Worm (Caenorhabditis elegans) whole organism, L4 larva: ENCODE data around the gene srv-24.

ENCODE experiments used
- F37D6.2 ChIP-seq: sonication (generic microtip); optimal IDR thresholded peaks from 2 replicates; lab custom pipeline; 2016; ENCODE audit warnings: mild to moderate bottlenecking, missing genetic modification characterization, missing compliant biosample characterization
- F44E2.7 ChIP-seq: fragments of 200-800 bp; sonication (Bioruptor generic); IDR thresholded peaks from 2 replicates; pipeline ENCODE4 v2.1.2; 2022; ENCODE audit warnings: missing genetic modification characterization, missing compliant biosample characterization
- T26A8.4 ChIP-seq: fragments of 200-800 bp; sonication (Bioruptor generic); IDR thresholded peaks from 2 replicates; pipeline ENCODE4 v1.3.6; 2022; ENCODE audit warnings: missing genetic modification characterization, missing compliant biosample characterization
- ama-1 ChIP-seq: fragments of 150-350 bp; optimal IDR thresholded peaks from 2 replicates; lab custom pipeline; 2014; ENCODE audit warnings: inconsistent platforms, mixed read lengths
- arid-1 ChIP-seq: fragments of 200-800 bp; sonication (Bioruptor generic); conservative IDR thresholded peaks from 2 replicates; pipeline ENCODE4 v1.3.6; 2022; ENCODE audit warnings: missing genetic modification reagents, missing genetic modification characterization, missing compliant biosample characterization
- attf-4 ChIP-seq: sonication (generic microtip); optimal IDR thresholded peaks from 3 replicates; lab custom pipeline; 2017; ENCODE audit warnings: missing biosample characterization, missing genetic modification characterization
- ceh-20 ChIP-seq: fragments of 200-800 bp; sonication (Bioruptor generic); IDR thresholded peaks from 2 replicates; pipeline ENCODE4 v1.3.6; 2022; ENCODE audit warnings: missing genetic modification reagents, missing genetic modification characterization, missing compliant biosample characterization
- ceh-28 ChIP-seq: fragments of 150-350 bp; optimal IDR thresholded peaks from 2 replicates; lab custom pipeline; 2014; ENCODE audit warnings: missing biosample characterization, missing genetic modification reagents, missing genetic modification characterization
- ceh-62 ChIP-seq: sonication (generic microtip); optimal IDR thresholded peaks from 2 replicates; lab custom pipeline; 2017; ENCODE audit warnings: missing biosample characterization, missing genetic modification characterization
- daf-16 ChIP-seq, 3 experiments: sonication (generic microtip); optimal IDR thresholded peaks; 2 replicates each; lab custom pipeline; 2016 to 2017; ENCODE audit warnings: missing genetic modification characterization in 3 of 3, missing genetic modification reagents in 3 of 3, mild to moderate bottlenecking in 2 of 3, missing compliant biosample characterization in 2 of 3, missing biosample characterization in 1 of 3, moderate library complexity in 1 of 3
- daf-19 ChIP-seq: fragments of 200-800 bp; sonication (Bioruptor generic); conservative IDR thresholded peaks from 2 replicates; pipeline ENCODE4 v1.3.6; 2022; ENCODE audit warnings: missing genetic modification characterization, missing compliant biosample characterization
- daf-8 ChIP-seq: fragments of 200-800 bp; sonication (Bioruptor generic); IDR thresholded peaks from 2 replicates; pipeline ENCODE4 v1.3.6; 2022; ENCODE audit warnings: missing genetic modification characterization, missing compliant biosample characterization
- dmd-6 ChIP-seq: fragments of 200-800 bp; sonication (Bioruptor generic); IDR thresholded peaks from 2 replicates; pipeline ENCODE4 v1.3.6; 2022; ENCODE audit warnings: missing genetic modification reagents, missing genetic modification characterization, missing compliant biosample characterization
- dmd-8 ChIP-seq: fragments of 200-800 bp; sonication (Bioruptor generic); IDR thresholded peaks from 2 replicates; pipeline ENCODE4 v1.3.6; 2022; ENCODE audit warnings: missing genetic modification characterization, missing compliant biosample characterization
- dmd-9 ChIP-seq: fragments of 200-800 bp; sonication (Bioruptor generic); IDR thresholded peaks from 2 replicates; pipeline ENCODE4 v1.3.6; 2022; ENCODE audit warnings: missing genetic modification reagents, missing genetic modification characterization, missing compliant biosample characterization
- dpl-1 ChIP-seq: fragments of 150-350 bp; optimal IDR thresholded peaks from 2 replicates; lab custom pipeline; 2014; ENCODE audit warnings: missing biosample characterization, missing genetic modification reagents, missing genetic modification characterization
- duxl-1 ChIP-seq: sonication (generic microtip); optimal IDR thresholded peaks from 2 replicates; lab custom pipeline; 2016; ENCODE audit warnings: mild to moderate bottlenecking, missing genetic modification characterization, moderate library complexity, missing compliant biosample characterization; ENCODE audit not compliant: poor library complexity
- dve-1 ChIP-seq: sonication (generic microtip); optimal IDR thresholded peaks from 2 replicates; lab custom pipeline; 2017; ENCODE audit warnings: antibody characterized with exemption, mild to moderate bottlenecking, missing genetic modification characterization, missing compliant biosample characterization; ENCODE audit not compliant: insufficient read depth
- egl-43 ChIP-seq: fragments of 200-800 bp; sonication (Bioruptor generic); IDR thresholded peaks from 2 replicates; pipeline ENCODE4 v1.3.6; 2022; ENCODE audit warnings: missing genetic modification reagents, missing genetic modification characterization, missing compliant biosample characterization
- hif-1 ChIP-seq, 2 experiments: sonication (generic microtip); optimal IDR thresholded peaks; 2 replicates each; lab custom pipeline; 2016 to 2017; ENCODE audit warnings: missing compliant biosample characterization in 2 of 2, missing genetic modification characterization in 2 of 2, missing genetic modification reagents in 2 of 2, missing genotype in 2 of 2, mild to moderate bottlenecking in 1 of 2
- hmg-1.1 ChIP-seq: fragments of 200-800 bp; sonication (Bioruptor generic); IDR thresholded peaks from 2 replicates; pipeline ENCODE4 v1.3.6; 2022; ENCODE audit warnings: missing genetic modification reagents, missing genetic modification characterization, missing compliant biosample characterization
- jun-1 ChIP-seq: fragments of 150-350 bp; optimal IDR thresholded peaks from 2 replicates; lab custom pipeline; 2014; ENCODE audit warnings: missing biosample characterization, missing genetic modification reagents, missing genetic modification characterization
- lim-7 ChIP-seq: fragments of 200-800 bp; sonication (Bioruptor generic); IDR thresholded peaks from 2 replicates; pipeline ENCODE4 v1.3.6; 2022; ENCODE audit warnings: missing genetic modification characterization, missing compliant biosample characterization
- lin-1 ChIP-seq: fragments of 200-800 bp; sonication (Bioruptor generic); IDR thresholded peaks from 2 replicates; pipeline ENCODE4 v1.3.6; 2022; ENCODE audit warnings: missing genetic modification reagents, missing genetic modification characterization, missing compliant biosample characterization
- lin-15B ChIP-seq: fragments of 150-350 bp; sonication (generic microtip); optimal IDR thresholded peaks from 3 replicates; lab custom pipeline; 2014; ENCODE audit warnings: missing biosample characterization, missing genetic modification characterization
- lin-38 ChIP-seq: fragments of 200-800 bp; sonication (Bioruptor generic); IDR thresholded peaks from 2 replicates; pipeline ENCODE4 v1.3.6; 2022; ENCODE audit warnings: missing genetic modification reagents, missing genetic modification characterization, missing compliant biosample characterization
- lsy-2 ChIP-seq, 2 experiments: fragments of 150-350 bp in 1 of 2; sonication (generic microtip) in 1 of 2; optimal IDR thresholded peaks; 2 replicates each; lab custom pipeline; 2014 to 2017; ENCODE audit warnings: missing biosample characterization in 2 of 2, missing genetic modification characterization in 2 of 2
- mdt-29 ChIP-seq: fragments of 200-800 bp; sonication (Bioruptor generic); IDR thresholded peaks from 2 replicates; pipeline ENCODE4 v1.3.6; 2022; ENCODE audit warnings: missing genetic modification reagents, missing genetic modification characterization, missing compliant biosample characterization
- mep-1 ChIP-seq: fragments of 150-350 bp; sonication (generic microtip); optimal IDR thresholded peaks from 3 replicates; lab custom pipeline; 2014; ENCODE audit warnings: missing biosample characterization, missing genetic modification characterization
- mxl-3 ChIP-seq: fragments of 200-800 bp; sonication (Bioruptor generic); optimal IDR thresholded peaks from 2 replicates; lab custom pipeline; 2018; ENCODE audit warnings: mild to moderate bottlenecking, missing genetic modification characterization, missing compliant biosample characterization
- nhr-11 ChIP-seq: fragments of 150-350 bp; optimal IDR thresholded peaks from 2 replicates; lab custom pipeline; 2014; ENCODE audit warnings: missing biosample characterization, missing genetic modification characterization
- nhr-28 ChIP-seq: fragments of 150-350 bp; optimal IDR thresholded peaks from 2 replicates; lab custom pipeline; 2014; ENCODE audit warnings: missing biosample characterization, missing genetic modification characterization
- nhr-48 ChIP-seq: sonication (generic microtip); optimal IDR thresholded peaks from 2 replicates; lab custom pipeline; 2016; ENCODE audit warnings: mild to moderate bottlenecking, missing genetic modification characterization, missing compliant biosample characterization
- nhr-6 ChIP-seq: fragments of 150-350 bp; optimal IDR thresholded peaks from 2 replicates; lab custom pipeline; 2014; ENCODE audit warnings: missing biosample characterization, missing genetic modification characterization
- nhr-76 ChIP-seq: fragments of 150-350 bp; optimal IDR thresholded peaks from 2 replicates; lab custom pipeline; 2014; ENCODE audit warnings: missing biosample characterization, missing genetic modification characterization
- nhr-77 ChIP-seq: fragments of 150-350 bp; optimal IDR thresholded peaks from 2 replicates; lab custom pipeline; 2014; ENCODE audit warnings: missing biosample characterization, missing genetic modification characterization
- pha-4 ChIP-seq, 2 experiments: fragments of 150-350 bp in 1 of 2; fragments of 200-800 bp in 1 of 2; sonication (Bioruptor generic) in 1 of 2; IDR thresholded peaks in 1 of 2; optimal IDR thresholded peaks in 1 of 2; 2 replicates each; pipeline versions ENCODE4 v1.3.6 to Lab custom; 2014 to 2022; ENCODE audit warnings: missing genetic modification characterization in 2 of 2, missing genetic modification reagents in 2 of 2, missing biosample characterization in 1 of 2, missing compliant biosample characterization in 1 of 2
- saeg-2 ChIP-seq: fragments of 200-800 bp; sonication (Bioruptor generic); IDR thresholded peaks from 2 replicates; pipeline ENCODE4 v1.3.6; 2022; ENCODE audit warnings: missing genetic modification reagents, missing genetic modification characterization, missing compliant biosample characterization
- set-16 ChIP-seq: fragments of 200-800 bp; sonication (Bioruptor generic); IDR thresholded peaks from 2 replicates; pipeline ENCODE4 v1.3.6; 2022; ENCODE audit warnings: missing genetic modification reagents, missing genetic modification characterization, missing compliant biosample characterization
- skn-1 ChIP-seq: fragments of 150-350 bp; optimal IDR thresholded peaks from 2 replicates; lab custom pipeline; 2014; ENCODE audit warnings: missing biosample characterization, missing genetic modification characterization
- spr-1 ChIP-seq: sonication (generic microtip); optimal IDR thresholded peaks from 2 replicates; lab custom pipeline; 2016; ENCODE audit warnings: mild to moderate bottlenecking, missing genetic modification characterization, missing compliant biosample characterization
- spr-3 ChIP-seq: fragments of 200-800 bp; sonication (Bioruptor generic); optimal IDR thresholded peaks from 2 replicates; lab custom pipeline; 2018; ENCODE audit warnings: mild to moderate bottlenecking, missing genetic modification characterization, missing compliant biosample characterization
- tag-97 ChIP-seq: fragments of 200-800 bp; sonication (Bioruptor generic); IDR thresholded peaks from 2 replicates; pipeline ENCODE4 v1.3.6; 2022; ENCODE audit warnings: missing genetic modification characterization, missing compliant biosample characterization
- unc-62 ChIP-seq, 3 experiments: fragments of 150-350 bp in 1 of 3; sonication (generic microtip); optimal IDR thresholded peaks in 2 of 3; peaks in 1 of 3; 1 replicate in 1 of 3; 2 replicates in 2 of 3; lab custom pipeline; 2014 to 2017; ENCODE audit warnings: missing biosample characterization in 3 of 3, missing genetic modification characterization in 3 of 3, missing genetic modification reagents in 3 of 3, missing genotype in 1 of 3
- zfp-2 ChIP-seq: sonication (generic microtip); optimal IDR thresholded peaks from 2 replicates; lab custom pipeline; 2016; ENCODE audit warnings: mild to moderate bottlenecking, missing genetic modification characterization, missing compliant biosample characterization
- zip-11 ChIP-seq: fragments of 200-800 bp; sonication (Bioruptor generic); IDR thresholded peaks from 2 replicates; pipeline ENCODE4 v1.3.6; 2022; ENCODE audit warnings: missing genetic modification characterization, missing compliant biosample characterization
- ztf-11 ChIP-seq: fragments of 150-350 bp; optimal IDR thresholded peaks from 2 replicates; lab custom pipeline; 2014; ENCODE audit warnings: missing biosample characterization, missing genetic modification characterization

srv-24 gene

DNA sequence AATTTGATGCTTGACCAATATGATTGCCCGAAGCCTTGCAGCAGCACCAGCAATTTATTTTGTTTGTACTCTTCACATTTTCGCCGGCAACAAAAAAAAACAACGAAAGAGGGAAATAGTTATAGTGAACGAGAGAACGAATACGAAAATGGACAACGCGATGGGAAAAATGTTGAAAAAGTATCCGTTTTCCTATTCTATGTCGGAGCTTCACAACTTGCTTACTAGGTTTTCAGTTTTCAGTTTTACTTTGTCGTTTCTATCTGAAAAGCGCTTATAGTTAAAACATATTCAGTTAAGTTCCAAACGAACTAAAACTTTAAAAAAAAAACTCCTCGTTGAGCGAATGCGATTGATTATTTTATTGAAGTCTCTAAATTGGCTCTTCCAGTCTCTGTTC, 37.6 kb upstream of the srv-24 start:
- TF ChIP-seq lin-1 (GFP tag; lab: Robert Waterston, UW) (no peak), unc-62 (GFP tag; optimal IDR thresholded peaks at IDR 0.05 in 1 of 2; lab: Kevin White, UChicago) (peak in 1 of 2 experiments; percentile 94), unc-62 (tag; optimal IDR thresholded peaks at IDR 0.05; lab: Kevin White, UChicago) (no peak)

DNA sequence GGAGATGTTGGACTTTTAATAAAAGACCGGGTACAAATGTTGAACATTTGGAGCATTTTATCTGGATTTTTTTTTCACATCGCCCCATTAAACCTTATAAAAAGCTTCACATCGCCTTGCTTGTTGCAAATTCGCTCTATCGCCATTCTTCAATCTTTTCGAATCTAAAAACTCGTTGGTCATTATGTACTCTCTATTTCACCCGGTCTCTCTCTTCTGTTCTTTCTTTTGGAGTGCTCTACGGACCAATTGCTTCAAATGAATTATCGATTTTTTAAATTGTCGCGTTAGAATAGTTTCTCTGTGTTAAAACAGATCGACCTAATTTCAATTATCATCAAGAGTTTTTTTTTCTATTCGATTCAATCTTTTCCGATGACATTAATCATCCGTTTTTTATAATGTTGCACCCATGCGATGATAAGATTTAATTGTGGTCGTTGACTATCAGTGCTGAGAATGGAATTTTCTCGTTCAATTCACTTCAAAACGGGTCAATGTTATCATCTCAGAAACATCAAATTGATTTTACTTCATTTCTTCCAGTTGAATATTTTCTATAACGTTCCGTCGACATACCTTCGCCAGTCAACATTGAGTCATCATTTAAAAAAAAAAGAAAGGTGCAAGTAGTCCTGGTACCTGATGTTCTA, 36.8 kb upstream of the srv-24 start:
- TF ChIP-seq ceh-20 (GFP tag; lab: Robert Waterston, UW) = 0 out of 2 replicates have a peak, but pooled peaks have one; percentile 25
- TF ChIP-seq lsy-2 (tag; optimal IDR thresholded peaks at IDR 0.05; lab: Kevin White, UChicago) = peak in 1 of 2 experiments; percentile 59
- peak; percentile 19 for TF ChIP-seq nhr-48
- TF ChIP-seq dpl-1 (GFP tag; lab: Kevin White, UChicago) = peak; percentile 17
- no peak for TF ChIP-seq nhr-6 (tag; lab: Kevin White, UChicago)
- TF ChIP-seq mxl-3 = no peak
- TF ChIP-seq dmd-8 (GFP tag; lab: Robert Waterston, UW) = no peak
- no peak for TF ChIP-seq F37D6.2 (tag; lab: Kevin White, UChicago)
- no peak for TF ChIP-seq set-16 (GFP tag; lab: Robert Waterston, UW)
- no peak for TF ChIP-seq ztf-11 (tag; lab: Kevin White, UChicago)
- TF ChIP-seq mdt-29 = no peak
- no peak for TF ChIP-seq daf-16 (GFP tag; optimal IDR thresholded peaks at IDR 0.05; lab: Kevin White, UChicago)
- TF ChIP-seq daf-16 (tag; optimal IDR thresholded peaks at IDR 0.05; lab: Kevin White, UChicago) = peak; percentile 59
- TF ChIP-seq jun-1 (tag; lab: Kevin White, UChicago) = no peak
- no peak for TF ChIP-seq lim-7 (GFP tag; lab: Robert Waterston, UW)
- no peak for TF ChIP-seq F44E2.7 (GFP tag; lab: Robert Waterston, UW)
- TF ChIP-seq saeg-2 (GFP tag; lab: Robert Waterston, UW) = no peak
- TF ChIP-seq hif-1 (tag; optimal IDR thresholded peaks at IDR 0.05; lab: Kevin White, UChicago) = no peak
- no peak for TF ChIP-seq attf-4
- no peak for TF ChIP-seq ceh-62 (tag; lab: Kevin White, UChicago)
- no peak for TF ChIP-seq zfp-2 (tag; lab: Kevin White, UChicago)
- peak; percentile 64 for TF ChIP-seq nhr-28 (tag; lab: Kevin White, UChicago)
- no peak for TF ChIP-seq hmg-1.1
- no peak for TF ChIP-seq arid-1
- TF ChIP-seq T26A8.4 (GFP tag; lab: Robert Waterston, UW) = no peak
- TF ChIP-seq skn-1 (tag; lab: Kevin White, UChicago) = no peak
- TF ChIP-seq daf-8 = no peak
- no peak for TF ChIP-seq mep-1 (tag; lab: Kevin White, UChicago)
- TF ChIP-seq ama-1 (lab: Kevin White, UChicago) = no peak
- TF ChIP-seq nhr-77 (tag; lab: Kevin White, UChicago) = no peak
- TF ChIP-seq dmd-6 (GFP tag; lab: Robert Waterston, UW) = peak; percentile 43; the same call in 1 of the 2 replicates
- TF ChIP-seq tag-97 = no peak
- TF ChIP-seq spr-1 (tag; lab: Kevin White, UChicago) = no peak
- no peak for TF ChIP-seq nhr-11
- TF ChIP-seq lin-15B = no peak
- TF ChIP-seq ceh-28 (tag; lab: Kevin White, UChicago) = peak; percentile 69
- no peak for TF ChIP-seq nhr-76 (tag; lab: Kevin White, UChicago)
- TF ChIP-seq dmd-9 (GFP tag; lab: Robert Waterston, UW) = no peak
- TF ChIP-seq daf-19 (GFP tag; lab: Robert Waterston, UW) = no peak
- TF ChIP-seq spr-3 (GFP tag; lab: Kevin White, UChicago) = no peak
- no peak for TF ChIP-seq unc-62 (GFP tag; optimal IDR thresholded peaks at IDR 0.05 in 1 of 2; lab: Kevin White, UChicago)
- TF ChIP-seq unc-62 (tag; optimal IDR thresholded peaks at IDR 0.05; lab: Kevin White, UChicago) = no peak
- TF ChIP-seq egl-43 (GFP tag; lab: Robert Waterston, UW) = no peak
- no peak for TF ChIP-seq duxl-1
- TF ChIP-seq lin-1 (GFP tag; lab: Robert Waterston, UW) = no peak
- TF ChIP-seq lin-38 (GFP tag; lab: Robert Waterston, UW) = peak; percentile 51
- peak; percentile 38 for TF ChIP-seq dve-1
- TF ChIP-seq pha-4 (GFP tag; IDR thresholded peaks at IDR 0.05; lab: Robert Waterston, UW) = no peak
- TF ChIP-seq pha-4 (tag; optimal IDR thresholded peaks at IDR 0.05; lab: Kevin White, UChicago) = no peak
- no peak for TF ChIP-seq zip-11 (GFP tag; lab: Robert Waterston, UW)
